Worm (Caenorhabditis elegans) whole organism, late embryonic: ENCODE measurements around the gene cah-1.

Experiments used
- ama-1 ChIP-seq: fragments of 150-350 bp; optimal IDR thresholded peaks from 2 replicates; lab custom pipeline; 2014
- ceh-34 ChIP-seq: sonication (generic microtip); optimal IDR thresholded peaks from 2 replicates; lab custom pipeline; 2016; ENCODE audit warnings: mild to moderate bottlenecking, missing genetic modification characterization, missing compliant biosample characterization
- ceh-45 ChIP-seq: fragments of 200-800 bp; sonication (Bioruptor generic); IDR thresholded peaks from 2 replicates; pipeline ENCODE4 v1.3.6; 2022; ENCODE audit warnings: missing genetic modification reagents, missing genetic modification characterization, missing compliant biosample characterization
- che-1 ChIP-seq: sonication (generic microtip); optimal IDR thresholded peaks from 2 replicates; lab custom pipeline; 2016; ENCODE audit warnings: mild to moderate bottlenecking, missing genetic modification characterization, missing compliant biosample characterization
- dmd-4 ChIP-seq: sonication (generic microtip); optimal IDR thresholded peaks from 2 replicates; lab custom pipeline; 2016; ENCODE audit warnings: borderline replicate concordance, missing genetic modification characterization, missing compliant biosample characterization
- hlh-13 ChIP-seq: fragments of 200-800 bp; sonication (Bioruptor generic); optimal IDR thresholded peaks from 2 replicates; lab custom pipeline; 2018; ENCODE audit warnings: mild to moderate bottlenecking, missing genetic modification characterization, missing compliant biosample characterization
- hlh-8 ChIP-seq: sonication (generic microtip); optimal IDR thresholded peaks from 2 replicates; lab custom pipeline; 2016; ENCODE audit warnings: missing genotype, missing genetic modification characterization, missing compliant biosample characterization
- odd-2 ChIP-seq: sonication (generic microtip); optimal IDR thresholded peaks from 2 replicates; lab custom pipeline; 2017; ENCODE audit warnings: antibody characterized with exemption, mild to moderate bottlenecking, missing genetic modification characterization, missing compliant biosample characterization
- pha-4 ChIP-seq: fragments of 150-350 bp; optimal IDR thresholded peaks from 2 replicates; lab custom pipeline; 2018; ENCODE audit warnings: missing biosample characterization, missing genetic modification reagents, missing genetic modification characterization
- ztf-16 ChIP-seq: sonication (generic microtip); optimal IDR thresholded peaks from 2 replicates; lab custom pipeline; 2017; ENCODE audit warnings: missing genetic modification characterization, missing compliant biosample characterization

DNA sequence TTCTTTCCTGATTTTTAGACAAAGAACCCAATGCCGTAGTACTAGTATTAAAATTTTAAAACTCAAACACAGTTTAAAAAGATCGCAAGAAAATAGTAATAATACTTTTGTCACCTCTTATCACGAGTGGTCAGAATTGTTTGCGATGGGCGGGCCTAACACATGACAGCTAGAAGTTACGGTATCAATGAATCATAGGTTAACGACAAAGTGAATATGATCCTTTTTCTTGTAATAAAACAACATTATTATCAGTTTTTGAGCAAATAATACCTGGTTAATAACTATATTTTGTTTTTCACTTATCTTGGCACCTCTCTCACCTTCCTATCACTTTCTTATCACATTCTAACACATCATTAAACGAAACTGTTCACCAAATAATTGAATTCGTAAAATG, 27.6 kb upstream of the cah-1 start:
- TF ChIP-seq dmd-4 (no peak), ceh-45 (no peak), che-1 (tag; lab: Kevin White, UChicago) (no peak), ztf-16 (tag; lab: Kevin White, UChicago) (no peak), hlh-13 (no peak), pha-4 (tag; lab: Kevin White, UChicago) (no peak), hlh-8 (tag; lab: Kevin White, UChicago) (no peak), ama-1 (lab: Kevin White, UChicago) (no peak), ceh-34 (no peak), odd-2 (tag; lab: Kevin White, UChicago) (no peak)
